Fruit fly (Drosophila melanogaster) whole organism, prepupa: Measurements from ENCODE around the gene AGO2.

Experiments
- Blimp-1 ChIP-seq: fragments of 200-800 bp; sonication (Bioruptor generic); optimal IDR thresholded peaks from 3 replicates; lab custom pipeline; 2017; ENCODE audit warnings: missing biosample characterization, missing genetic modification characterization, mild to moderate bottlenecking, moderate library complexity, missing genetic modification reagents
- CG10631 ChIP-seq: fragments of 200-800 bp; sonication (Bioruptor generic); optimal IDR thresholded peaks from 2 replicates; lab custom pipeline; 2016; ENCODE audit warnings: missing biosample characterization, missing genetic modification characterization
- CG11294 ChIP-seq: fragments of 200-800 bp; sonication (Bioruptor generic); IDR thresholded peaks from 2 replicates; pipeline ENCODE4 v1.3.6; 2022; ENCODE audit warnings: missing biosample characterization, missing genetic modification characterization
- CG11902 ChIP-seq: fragments of 200-800 bp; sonication (Bioruptor generic); optimal IDR thresholded peaks from 3 replicates; lab custom pipeline; 2016; ENCODE audit warnings: missing biosample characterization, missing genetic modification characterization
- CG15336 ChIP-seq: fragments of 200-800 bp; sonication (Bioruptor generic); IDR thresholded peaks from 2 replicates; pipeline ENCODE4 v1.3.6; 2022; ENCODE audit warnings: missing biosample characterization, missing genetic modification characterization
- CG16779 ChIP-seq: fragments of 200-800 bp; sonication (Bioruptor generic); optimal IDR thresholded peaks from 3 replicates; lab custom pipeline; 2017; ENCODE audit warnings: missing biosample characterization, mild to moderate bottlenecking, missing genetic modification characterization
- CG3032 ChIP-seq: fragments of 200-800 bp; optimal IDR thresholded peaks from 2 replicates; lab custom pipeline; 2019; ENCODE audit warnings: missing biosample characterization, mild to moderate bottlenecking, missing genetic modification characterization, moderate library complexity
- CG31627 ChIP-seq: fragments of 200-800 bp; sonication (Bioruptor generic); optimal IDR thresholded peaks from 3 replicates; lab custom pipeline; 2016; ENCODE audit warnings: missing biosample characterization, missing genetic modification characterization
- CG34406 ChIP-seq: fragments of 200-800 bp; sonication (Bioruptor generic); optimal IDR thresholded peaks from 3 replicates; lab custom pipeline; 2016; ENCODE audit warnings: missing biosample characterization, missing genetic modification characterization
- CG3919 ChIP-seq: fragments of 200-800 bp; sonication (Bioruptor generic); optimal IDR thresholded peaks from 3 replicates; lab custom pipeline; 2016; ENCODE audit warnings: missing biosample characterization, missing genetic modification characterization
- CG4318 ChIP-seq: fragments of 200-800 bp; sonication (Bioruptor generic); optimal IDR thresholded peaks from 3 replicates; lab custom pipeline; 2017; ENCODE audit warnings: missing biosample characterization, mild to moderate bottlenecking, missing genetic modification characterization
- CG6163 ChIP-seq: fragments of 200-800 bp; sonication (Bioruptor generic); IDR thresholded peaks from 3 replicates; pipeline ENCODE4 v1.3.6; 2022; ENCODE audit warnings: missing biosample characterization, missing genetic modification characterization
- CG6276 ChIP-seq: fragments of 200-800 bp; sonication (Bioruptor generic); optimal IDR thresholded peaks from 2 replicates; lab custom pipeline; 2017; ENCODE audit warnings: missing biosample characterization, mild to moderate bottlenecking, missing genetic modification characterization
- CG6854 ChIP-seq: fragments of 200-800 bp; sonication (Bioruptor generic); optimal IDR thresholded peaks from 2 replicates; lab custom pipeline; 2017; ENCODE audit warnings: missing biosample characterization, mild to moderate bottlenecking, missing genetic modification characterization
- CG7368 ChIP-seq: fragments of 200-800 bp; sonication (Bioruptor generic); optimal IDR thresholded peaks from 3 replicates; lab custom pipeline; 2016; ENCODE audit warnings: missing biosample characterization, missing genetic modification characterization
- CG8119 ChIP-seq: fragments of 200-800 bp; sonication (Bioruptor generic); IDR thresholded peaks from 3 replicates; pipeline ENCODE4 v1.3.6; 2022; ENCODE audit warnings: missing biosample characterization, missing genetic modification characterization
- CG8632 ChIP-seq: fragments of 200-800 bp; sonication (Bioruptor generic); optimal IDR thresholded peaks from 3 replicates; lab custom pipeline; 2016; ENCODE audit warnings: missing biosample characterization, missing genetic modification characterization
- CG9139 ChIP-seq: fragments of 200-800 bp; sonication (Bioruptor generic); optimal IDR thresholded peaks from 3 replicates; lab custom pipeline; 2017; ENCODE audit warnings: missing biosample characterization, mild to moderate bottlenecking, missing genetic modification characterization
- Eip75B ChIP-seq: fragments of 200-800 bp; sonication (Bioruptor generic); optimal IDR thresholded peaks from 3 replicates; lab custom pipeline; 2016; ENCODE audit warnings: missing biosample characterization, missing genetic modification characterization
- Eip78C ChIP-seq: fragments of 200-800 bp; sonication (Bioruptor generic); peaks from one replicate; lab custom pipeline; 2016; ENCODE audit warnings: missing biosample characterization, missing genetic modification characterization
- Eip93F ChIP-seq: fragments of 200-800 bp; sonication (Bioruptor generic); optimal IDR thresholded peaks from 2 replicates; lab custom pipeline; 2016; ENCODE audit warnings: missing biosample characterization, mild to moderate bottlenecking, missing genetic modification characterization
- Ets21C ChIP-seq: fragments of 200-800 bp; sonication (Bioruptor generic); optimal IDR thresholded peaks from 3 replicates; lab custom pipeline; 2016; ENCODE audit warnings: missing biosample characterization, missing genetic modification characterization
- Ets96B ChIP-seq: fragments of 200-800 bp; optimal IDR thresholded peaks from 2 replicates; lab custom pipeline; 2019; ENCODE audit warnings: missing biosample characterization, mild to moderate bottlenecking, missing genetic modification characterization, moderate library complexity
- Gug ChIP-seq: fragments of 200-800 bp; sonication (Bioruptor generic); IDR thresholded peaks from 2 replicates; pipeline ENCODE4 v1.3.6; 2022; ENCODE audit warnings: missing biosample characterization, missing genetic modification characterization
- Hr38 ChIP-seq: sonication (Bioruptor generic); optimal IDR thresholded peaks from 2 replicates; lab custom pipeline; 2016; ENCODE audit warnings: missing biosample characterization, missing genetic modification characterization
- Hr39 ChIP-seq: fragments of 200-800 bp; sonication (Bioruptor generic); optimal IDR thresholded peaks from 2 replicates; lab custom pipeline; 2016; ENCODE audit warnings: missing biosample characterization, missing genetic modification characterization
- Hr4 ChIP-seq: fragments of 200-800 bp; sonication (Bioruptor generic); optimal IDR thresholded peaks from 3 replicates; lab custom pipeline; 2016; ENCODE audit warnings: missing biosample characterization, missing genetic modification characterization
- Lpt ChIP-seq: fragments of 200-800 bp; sonication (Bioruptor generic); optimal IDR thresholded peaks from 3 replicates; lab custom pipeline; 2016; ENCODE audit warnings: missing biosample characterization, missing genetic modification characterization
- OdsH ChIP-seq: fragments of 200-800 bp; sonication (Bioruptor generic); optimal IDR thresholded peaks from 3 replicates; lab custom pipeline; 2016; ENCODE audit warnings: missing biosample characterization, missing genetic modification characterization
- Smox ChIP-seq: fragments of 200-800 bp; sonication (Bioruptor generic); optimal IDR thresholded peaks from 3 replicates; lab custom pipeline; 2016; ENCODE audit warnings: missing biosample characterization, missing genetic modification characterization
- Sox102F ChIP-seq: fragments of 200-800 bp; sonication (Bioruptor generic); optimal IDR thresholded peaks from 2 replicates; lab custom pipeline; 2016; ENCODE audit warnings: missing biosample characterization, mild to moderate bottlenecking, missing genetic modification characterization
- Sox14 ChIP-seq: fragments of 200-800 bp; sonication (Bioruptor generic); optimal IDR thresholded peaks from 3 replicates; lab custom pipeline; 2016; ENCODE audit warnings: missing biosample characterization, missing genetic modification characterization
- Sox15 ChIP-seq: fragments of 200-800 bp; sonication (Bioruptor generic); optimal IDR thresholded peaks from 3 replicates; lab custom pipeline; 2016; ENCODE audit warnings: missing biosample characterization, missing genetic modification characterization
- achi ChIP-seq: fragments of 200-800 bp; sonication (Bioruptor generic); optimal IDR thresholded peaks from 3 replicates; lab custom pipeline; 2016; ENCODE audit warnings: missing biosample characterization, missing genetic modification characterization
- acj6 ChIP-seq: fragments of 200-800 bp; sonication (Bioruptor generic); optimal IDR thresholded peaks from 3 replicates; lab custom pipeline; 2016; ENCODE audit warnings: missing biosample characterization, missing genetic modification characterization
- cyc ChIP-seq: fragments of 200-800 bp; sonication (Bioruptor generic); optimal IDR thresholded peaks from 3 replicates; lab custom pipeline; 2016; ENCODE audit warnings: missing biosample characterization, missing genetic modification characterization
- dac ChIP-seq: fragments of 200-800 bp; sonication (Bioruptor generic); optimal IDR thresholded peaks from 2 replicates; lab custom pipeline; 2017; ENCODE audit warnings: missing biosample characterization, mild to moderate bottlenecking, missing genetic modification characterization
- dsx ChIP-seq: fragments of 200-800 bp; optimal IDR thresholded peaks from 3 replicates; lab custom pipeline; 2019; ENCODE audit warnings: missing biosample characterization, mild to moderate bottlenecking, missing genetic modification characterization, moderate library complexity; ENCODE audit not compliant: poor library complexity, severe bottlenecking
- eg ChIP-seq: fragments of 200-800 bp; sonication (Bioruptor generic); IDR thresholded peaks from 3 replicates; pipeline ENCODE4 v1.3.6; 2022; ENCODE audit warnings: missing biosample characterization, missing genetic modification characterization
- esn ChIP-seq: fragments of 200-800 bp; sonication (Bioruptor generic); optimal IDR thresholded peaks from 2 replicates; lab custom pipeline; 2016; ENCODE audit warnings: missing biosample characterization, mild to moderate bottlenecking, missing genetic modification characterization, moderate library complexity
- fd59A ChIP-seq: fragments of 200-800 bp; sonication (Bioruptor generic); optimal IDR thresholded peaks from 2 replicates; lab custom pipeline; 2017; ENCODE audit warnings: missing biosample characterization, mild to moderate bottlenecking, missing genetic modification characterization, missing genetic modification reagents
- fd85E ChIP-seq: fragments of 200-800 bp; sonication (Bioruptor generic); optimal IDR thresholded peaks from 3 replicates; lab custom pipeline; 2016; ENCODE audit warnings: missing biosample characterization, missing genetic modification characterization
- fkh ChIP-seq: fragments of 200-800 bp; sonication (Bioruptor generic); optimal IDR thresholded peaks from 3 replicates; lab custom pipeline; 2017; ENCODE audit warnings: missing biosample characterization, mild to moderate bottlenecking, missing genetic modification characterization, moderate library complexity
- lz ChIP-seq: fragments of 200-800 bp; sonication (Bioruptor generic); optimal IDR thresholded peaks from 3 replicates; lab custom pipeline; 2016; ENCODE audit warnings: missing biosample characterization, missing genetic modification characterization
- net ChIP-seq: fragments of 200-800 bp; sonication (Bioruptor generic); optimal IDR thresholded peaks from 3 replicates; lab custom pipeline; 2016; ENCODE audit warnings: missing biosample characterization, missing genetic modification characterization
- pdm3 ChIP-seq: fragments of 200-800 bp; sonication (Bioruptor generic); optimal IDR thresholded peaks from 3 replicates; lab custom pipeline; 2016; ENCODE audit warnings: missing biosample characterization, missing genetic modification characterization
- salr ChIP-seq, 2 experiments: fragments of 200-800 bp; sonication (Bioruptor generic); optimal IDR thresholded peaks; 3 replicates each; lab custom pipeline; 2016 to 2018; ENCODE audit warnings: missing biosample characterization in 2 of 2, missing genetic modification characterization in 2 of 2, mild to moderate bottlenecking in 1 of 2
- spab ChIP-seq: fragments of 200-800 bp; sonication (Bioruptor generic); optimal IDR thresholded peaks from 2 replicates; lab custom pipeline; 2017; ENCODE audit warnings: missing biosample characterization, mild to moderate bottlenecking, missing genetic modification characterization, missing genetic modification reagents
- ss ChIP-seq, 2 experiments: fragments of 200-800 bp; sonication (Bioruptor generic); optimal IDR thresholded peaks; 2 replicates in 1 of 2; 3 replicates in 1 of 2; lab custom pipeline; 2017 to 2018; ENCODE audit warnings: mild to moderate bottlenecking in 2 of 2, missing biosample characterization in 2 of 2, missing genetic modification characterization in 2 of 2, moderate library complexity in 1 of 2
- svp ChIP-seq: fragments of 200-800 bp; sonication (Bioruptor generic); peaks from one replicate; lab custom pipeline; 2016; ENCODE audit warnings: missing biosample characterization, missing genetic modification characterization
- topi ChIP-seq: fragments of 200-800 bp; sonication (Bioruptor generic); optimal IDR thresholded peaks from 3 replicates; lab custom pipeline; 2016; ENCODE audit warnings: missing biosample characterization, missing genetic modification characterization
- vri ChIP-seq: fragments of 200-800 bp; sonication (Bioruptor generic); optimal IDR thresholded peaks from 3 replicates; lab custom pipeline; 2016; ENCODE audit warnings: missing biosample characterization, mild to moderate bottlenecking, missing genetic modification characterization

The AGO2 gene

dm6 chr3L:15508233-15508632 lies 45.7 kb upstream of the AGO2 start, which contains the start of gene CG7841:
CG7841 (minus strand) TSS chr3L:15508252.
- TF ChIP-seq Hr38 (GFP tag; lab: Kevin White, UChicago) = peak; percentile 40
- TF ChIP-seq topi (GFP tag; lab: Kevin White, UChicago) = peak; percentile 99
- peak; percentile 95 for TF ChIP-seq fd59A (GFP tag; lab: Kevin White, UChicago)
- TF ChIP-seq svp (GFP tag; lab: Kevin White, UChicago) = peak; percentile 99
- TF ChIP-seq CG8632 (GFP tag; lab: Kevin White, UChicago) = peak; percentile 97
- peak; percentile 99 for TF ChIP-seq Eip75B
- peak; percentile 93 for TF ChIP-seq Blimp-1 (GFP tag; lab: Kevin White, UChicago)
- peak; percentile 98 for TF ChIP-seq Smox
- TF ChIP-seq CG16779 = peak; percentile 97
- peak; percentile 99 for TF ChIP-seq CG3032 (tag; lab: Kevin White, UChicago)
- peak; percentile 96 for TF ChIP-seq dac (GFP tag; lab: Kevin White, UChicago)
- peak; percentile 99 for TF ChIP-seq CG6854 (GFP tag; lab: Kevin White, UChicago)
- TF ChIP-seq CG6276 = peak; percentile 97
- peak; percentile 97 for TF ChIP-seq CG7368 (GFP tag; lab: Kevin White, UChicago)
- peak; percentile 98 for TF ChIP-seq dsx (GFP tag; lab: Kevin White, UChicago)
- TF ChIP-seq CG15336 (GFP tag; lab: Robert Waterston, UW) = peak; percentile 99
- peak; percentile 97 for TF ChIP-seq CG31627 (GFP tag; lab: Kevin White, UChicago)
- TF ChIP-seq acj6 (GFP tag; lab: Kevin White, UChicago) = peak; percentile 98
- TF ChIP-seq CG9139 = peak; percentile 97
- TF ChIP-seq Hr4 (GFP tag; lab: Kevin White, UChicago) = peak; percentile 98
- peak; percentile 98 for TF ChIP-seq net (GFP tag; lab: Kevin White, UChicago)
- peak; percentile 98 for TF ChIP-seq Sox14 (GFP tag; lab: Kevin White, UChicago)
- TF ChIP-seq CG11294 (GFP tag; lab: Robert Waterston, UW) = peak; percentile 90; the same call in 1 of the 2 replicates
- TF ChIP-seq ss (GFP tag; optimal IDR thresholded peaks at IDR 0.05; lab: Kevin White, UChicago) = peak; percentile 98 to 99
- peak; percentile 96 for TF ChIP-seq Lpt (GFP tag; lab: Kevin White, UChicago)
- peak; percentile 89 for TF ChIP-seq fkh (GFP tag; lab: Kevin White, UChicago)
- TF ChIP-seq Hr39 (GFP tag; lab: Kevin White, UChicago) = peak; percentile 97
- TF ChIP-seq Ets96B (tag; lab: Kevin White, UChicago) = peak; percentile 98
- peak; percentile 93 for TF ChIP-seq Gug (GFP tag; lab: Robert Waterston, UW)
- TF ChIP-seq vri (GFP tag; lab: Kevin White, UChicago) = peak; percentile 99
- TF ChIP-seq eg = peak; percentile 98; the same call in 2 of the 3 replicates
- TF ChIP-seq OdsH (GFP tag; lab: Kevin White, UChicago) = peak; percentile 97
- TF ChIP-seq Sox102F (GFP tag; lab: Kevin White, UChicago) = peak; percentile 99
- peak; percentile 92 for TF ChIP-seq Sox15 (GFP tag; lab: Kevin White, UChicago)
- peak; percentile 98 for TF ChIP-seq pdm3 (GFP tag; lab: Kevin White, UChicago)
- peak; percentile 98 for TF ChIP-seq CG6163 (GFP tag; lab: Robert Waterston, UW)
- peak; percentile 98 for TF ChIP-seq CG8119 (GFP tag; lab: Robert Waterston, UW)
- peak; percentile 90 for TF ChIP-seq CG11902 (GFP tag; lab: Kevin White, UChicago)
- TF ChIP-seq Eip78C = peak; percentile 100
- TF ChIP-seq lz (GFP tag; lab: Kevin White, UChicago) = peak; percentile 99
- TF ChIP-seq esn = peak; percentile 99
- TF ChIP-seq fd85E (GFP tag; lab: Kevin White, UChicago) = peak; percentile 93
- TF ChIP-seq salr (GFP tag; optimal IDR thresholded peaks at IDR 0.05; lab: Kevin White, UChicago) = peak; percentile 93 to 95
- TF ChIP-seq cyc = peak; percentile 97
- TF ChIP-seq achi (GFP tag; lab: Kevin White, UChicago) = peak; percentile 97
- peak; percentile 94 for TF ChIP-seq CG10631 (GFP tag; lab: Kevin White, UChicago)
- peak; percentile 96 for TF ChIP-seq spab (GFP tag; lab: Kevin White, UChicago)
- TF ChIP-seq Eip93F = peak; percentile 99
- TF ChIP-seq CG34406 (GFP tag; lab: Kevin White, UChicago) = peak; percentile 98
- TF ChIP-seq CG3919 = peak; percentile 99
- peak; percentile 93 for TF ChIP-seq CG4318 (GFP tag; lab: Kevin White, UChicago)
- peak; percentile 96 for TF ChIP-seq Ets21C (GFP tag; lab: Kevin White, UChicago)
